Fruit fly (Drosophila melanogaster) whole organism, embryonic: Measurements from ENCODE around the gene UQCR-6.4L.

Experiments
- ATbp ChIP-seq: fragments of 200-800 bp; sonication (Bioruptor generic); optimal IDR thresholded peaks from 2 replicates; lab custom pipeline; 2017; ENCODE audit warnings: missing biosample characterization, mild to moderate bottlenecking, missing genetic modification characterization, missing genetic modification reagents
- Adf1 ChIP-seq: fragments of 200-800 bp; sonication (Bioruptor generic); IDR thresholded peaks from 2 replicates; pipeline ENCODE4 v1.3.6; 2022; ENCODE audit warnings: missing biosample characterization, missing genetic modification characterization
- Antp ChIP-seq: fragments of 200-800 bp; sonication (Bioruptor generic); optimal IDR thresholded peaks from 3 replicates; lab custom pipeline; 2016; ENCODE audit warnings: missing biosample characterization, missing genetic modification characterization
- CG11723 ChIP-seq: fragments of 200-800 bp; sonication (Bioruptor generic); optimal IDR thresholded peaks from 2 replicates; lab custom pipeline; 2017; ENCODE audit warnings: missing biosample characterization, mild to moderate bottlenecking, missing genetic modification characterization
- CG12391 ChIP-seq: fragments of 200-800 bp; sonication (Bioruptor generic); optimal IDR thresholded peaks from 3 replicates; lab custom pipeline; 2018; ENCODE audit warnings: missing biosample characterization, mild to moderate bottlenecking, missing genetic modification characterization, moderate library complexity
- CG12942 ChIP-seq: fragments of 200-800 bp; sonication (Bioruptor generic); optimal IDR thresholded peaks from 3 replicates; lab custom pipeline; 2016; ENCODE audit warnings: missing biosample characterization, missing genetic modification characterization
- CG14014 ChIP-seq: fragments of 200-800 bp; sonication (Bioruptor generic); IDR thresholded peaks from 2 replicates; pipeline ENCODE4 v1.3.6; 2022; ENCODE audit warnings: missing biosample characterization, missing genetic modification characterization
- CG14050 ChIP-seq: fragments of 200-800 bp; sonication (Bioruptor generic); IDR thresholded peaks from 3 replicates; pipeline ENCODE4 v1.3.6; 2022; ENCODE audit warnings: missing biosample characterization, missing genetic modification characterization
- CG1602 ChIP-seq: fragments of 200-800 bp; sonication (Bioruptor generic); optimal IDR thresholded peaks from 3 replicates; lab custom pipeline; 2016; ENCODE audit warnings: missing biosample characterization, missing genetic modification characterization
- CG1603 ChIP-seq: fragments of 200-800 bp; sonication (Bioruptor generic); optimal IDR thresholded peaks from 2 replicates; lab custom pipeline; 2019; ENCODE audit warnings: missing biosample characterization, mild to moderate bottlenecking, missing genetic modification characterization, moderate library complexity
- CG17328 ChIP-seq: fragments of 200-800 bp; sonication (Bioruptor generic); IDR thresholded peaks from 2 replicates; pipeline ENCODE4 v1.3.6; 2022; ENCODE audit warnings: missing biosample characterization, missing genetic modification characterization
- CG17385 ChIP-seq: fragments of 200-800 bp; sonication (Bioruptor generic); optimal IDR thresholded peaks from 3 replicates; lab custom pipeline; 2018; ENCODE audit warnings: missing biosample characterization, mild to moderate bottlenecking, missing genetic modification characterization
- CG17829 ChIP-seq: fragments of 200-800 bp; optimal IDR thresholded peaks from 2 replicates; lab custom pipeline; 2019; ENCODE audit warnings: missing biosample characterization, mild to moderate bottlenecking, missing genetic modification characterization, moderate library complexity
- CG18262 ChIP-seq: fragments of 200-800 bp; optimal IDR thresholded peaks from 3 replicates; lab custom pipeline; 2019; ENCODE audit warnings: missing biosample characterization, mild to moderate bottlenecking, missing genetic modification characterization, moderate library complexity
- CG18764 ChIP-seq: fragments of 200-800 bp; sonication (Bioruptor generic); optimal IDR thresholded peaks from 3 replicates; lab custom pipeline; 2016; ENCODE audit warnings: missing biosample characterization, missing genetic modification characterization
- CG2116 ChIP-seq: fragments of 200-800 bp; sonication (Bioruptor generic); optimal IDR thresholded peaks from 3 replicates; lab custom pipeline; 2018; ENCODE audit warnings: missing biosample characterization, mild to moderate bottlenecking, missing genetic modification characterization
- CG33557 ChIP-seq: fragments of 200-800 bp; sonication (Bioruptor generic); optimal IDR thresholded peaks from 2 replicates; lab custom pipeline; 2019; ENCODE audit warnings: missing biosample characterization, mild to moderate bottlenecking, missing genetic modification characterization, moderate library complexity
- CG4282 ChIP-seq: fragments of 200-800 bp; sonication (Bioruptor generic); optimal IDR thresholded peaks from 2 replicates; lab custom pipeline; 2016; ENCODE audit warnings: missing biosample characterization, missing genetic modification characterization
- CG6765 ChIP-seq: fragments of 200-800 bp; sonication (Bioruptor generic); optimal IDR thresholded peaks from 3 replicates; lab custom pipeline; 2017; ENCODE audit warnings: missing biosample characterization, mild to moderate bottlenecking, missing genetic modification characterization
- Camta ChIP-seq: fragments of 200-800 bp; sonication (Bioruptor generic); optimal IDR thresholded peaks from 2 replicates; lab custom pipeline; 2016; ENCODE audit warnings: missing biosample characterization, missing genetic modification characterization
- CrebB ChIP-seq: fragments of 200-800 bp; sonication (Bioruptor generic); optimal IDR thresholded peaks from 3 replicates; lab custom pipeline; 2018; ENCODE audit warnings: missing biosample characterization, mild to moderate bottlenecking, missing genetic modification characterization
- Deaf1 ChIP-seq: fragments of 200-800 bp; optimal IDR thresholded peaks from 3 replicates; lab custom pipeline; 2019; ENCODE audit warnings: missing biosample characterization, mild to moderate bottlenecking, missing genetic modification characterization, moderate library complexity
- Elba2 ChIP-seq: fragments of 200-800 bp; sonication (Bioruptor generic); optimal IDR thresholded peaks from 3 replicates; lab custom pipeline; 2016; ENCODE audit warnings: missing biosample characterization, missing genetic modification characterization
- Hand ChIP-seq: fragments of 200-800 bp; sonication (Bioruptor generic); optimal IDR thresholded peaks from 2 replicates; lab custom pipeline; 2017; ENCODE audit warnings: mild to moderate bottlenecking, missing biosample characterization, missing genetic modification reagents, missing genetic modification characterization
- Hr39 ChIP-seq: fragments of >200 bp; optimal IDR thresholded peaks from 2 replicates; lab custom pipeline; 2017
- Lhr ChIP-seq: fragments of 200-800 bp; sonication (Bioruptor generic); optimal IDR thresholded peaks from 3 replicates; lab custom pipeline; 2017; ENCODE audit warnings: mild to moderate bottlenecking, missing biosample characterization, missing genetic modification reagents, missing genetic modification characterization
- Max ChIP-seq: fragments of 200-800 bp; sonication (Bioruptor generic); optimal IDR thresholded peaks from 2 replicates; lab custom pipeline; 2016; ENCODE audit warnings: missing biosample characterization, mild to moderate bottlenecking, missing genetic modification characterization
- Oaz ChIP-seq: fragments of 200-800 bp; sonication (Bioruptor generic); IDR thresholded peaks from 2 replicates; pipeline ENCODE4 v1.3.6; 2022; ENCODE audit warnings: missing biosample characterization, missing genetic modification characterization
- Sry-δ ChIP-seq: fragments of 200-800 bp; sonication (Bioruptor generic); optimal IDR thresholded peaks from 2 replicates; lab custom pipeline; 2016; ENCODE audit warnings: missing biosample characterization, missing genetic modification characterization
- Stat92E ChIP-seq, 3 experiments: fragments of >200 bp in 2 of 3; fragments of 200-800 bp in 1 of 3; sonication (Bioruptor generic) in 1 of 3; optimal IDR thresholded peaks; 2 replicates each; lab custom pipeline; 2017 to 2019; ENCODE audit warnings: missing biosample characterization in 3 of 3, missing genetic modification characterization in 3 of 3, mild to moderate bottlenecking in 1 of 3, moderate library complexity in 1 of 3
- amos ChIP-seq: fragments of 200-800 bp; sonication (Bioruptor generic); IDR thresholded peaks from 2 replicates; pipeline ENCODE4 v1.3.6; 2022; ENCODE audit warnings: missing biosample characterization, missing genetic modification characterization; ENCODE audit not compliant: partially characterized antibody
- az2 ChIP-seq: fragments of 200-800 bp; sonication (Bioruptor generic); optimal IDR thresholded peaks from 3 replicates; lab custom pipeline; 2016; ENCODE audit warnings: missing biosample characterization, missing genetic modification characterization
- bigmax ChIP-seq: fragments of 200-800 bp; sonication (Bioruptor generic); optimal IDR thresholded peaks from 2 replicates; lab custom pipeline; 2018; ENCODE audit warnings: missing biosample characterization, mild to moderate bottlenecking, missing genetic modification characterization
- bowl ChIP-seq: fragments of 200-800 bp; sonication (Bioruptor generic); IDR thresholded peaks from 2 replicates; pipeline ENCODE4 v1.3.6; 2022; ENCODE audit warnings: missing biosample characterization, missing genetic modification characterization
- chm ChIP-seq: fragments of 200-800 bp; sonication (Bioruptor generic); IDR thresholded peaks from 2 replicates; pipeline ENCODE4 v1.3.6; 2022; ENCODE audit warnings: missing biosample characterization, missing genetic modification characterization
- crp ChIP-seq, 2 experiments: fragments of 200-800 bp; sonication (Bioruptor generic); optimal IDR thresholded peaks; 2 replicates in 1 of 2; 3 replicates in 1 of 2; lab custom pipeline; 2017; ENCODE audit warnings: missing biosample characterization in 2 of 2, missing genetic modification characterization in 2 of 2, mild to moderate bottlenecking in 1 of 2, moderate library complexity in 1 of 2
- da ChIP-seq: fragments of 200-800 bp; sonication (Bioruptor generic); optimal IDR thresholded peaks from 2 replicates; lab custom pipeline; 2016; ENCODE audit warnings: missing biosample characterization, missing genetic modification characterization
- danr ChIP-seq: fragments of 200-800 bp; sonication (Bioruptor generic); IDR thresholded peaks from 2 replicates; pipeline ENCODE4 v1.3.6; 2022; ENCODE audit warnings: missing biosample characterization, missing genetic modification characterization
- gem ChIP-seq: fragments of 200-800 bp; sonication (Bioruptor generic); optimal IDR thresholded peaks from 2 replicates; lab custom pipeline; 2019; ENCODE audit warnings: missing biosample characterization, mild to moderate bottlenecking, missing genetic modification characterization, moderate library complexity
- gfzf ChIP-seq: fragments of 200-800 bp; sonication (Bioruptor generic); optimal IDR thresholded peaks from 2 replicates; lab custom pipeline; 2016; ENCODE audit warnings: missing biosample characterization, mild to moderate bottlenecking, missing genetic modification characterization, moderate library complexity
- mam ChIP-seq: fragments of 200-800 bp; sonication (Bioruptor generic); optimal IDR thresholded peaks from 3 replicates; lab custom pipeline; 2016; ENCODE audit warnings: missing biosample characterization, missing genetic modification characterization
- pb ChIP-seq: fragments of 200-800 bp; sonication (Bioruptor generic); optimal IDR thresholded peaks from 3 replicates; lab custom pipeline; 2016; ENCODE audit warnings: missing biosample characterization, missing genetic modification characterization
- pfk ChIP-seq: fragments of 200-800 bp; sonication (Bioruptor generic); optimal IDR thresholded peaks from 2 replicates; lab custom pipeline; 2018; ENCODE audit warnings: missing biosample characterization, mild to moderate bottlenecking, missing genetic modification characterization, moderate library complexity
- pzg ChIP-seq: fragments of 200-800 bp; sonication (Bioruptor generic); optimal IDR thresholded peaks from 3 replicates; lab custom pipeline; 2018; ENCODE audit warnings: missing biosample characterization, mild to moderate bottlenecking, missing genetic modification characterization, moderate library complexity
- slou ChIP-seq: fragments of 200-800 bp; sonication (Bioruptor generic); optimal IDR thresholded peaks from 3 replicates; lab custom pipeline; 2016; ENCODE audit warnings: missing biosample characterization, missing genetic modification characterization
- tio ChIP-seq: fragments of 200-800 bp; sonication (Bioruptor generic); optimal IDR thresholded peaks from 2 replicates; lab custom pipeline; 2017; ENCODE audit warnings: missing biosample characterization, missing genetic modification characterization, inconsistent platforms
- tll ChIP-seq, 2 experiments: fragments of 200-800 bp in 1 of 2; fragments of >200 bp in 1 of 2; sonication (Bioruptor generic) in 1 of 2; optimal IDR thresholded peaks; 2 replicates each; lab custom pipeline; 2017 to 2019; ENCODE audit warnings: missing biosample characterization in 2 of 2, missing genetic modification characterization in 2 of 2, mild to moderate bottlenecking in 1 of 2, moderate library complexity in 1 of 2
- vnd ChIP-seq: fragments of 200-800 bp; sonication (Bioruptor generic); IDR thresholded peaks from 3 replicates; pipeline ENCODE4 v1.3.6; 2022; ENCODE audit warnings: missing biosample characterization, missing genetic modification characterization; ENCODE audit not compliant: partially characterized antibody
- zfh1 ChIP-seq: fragments of 200-800 bp; sonication (Bioruptor generic); IDR thresholded peaks from 3 replicates; pipeline ENCODE4 v1.3.6; 2022; ENCODE audit warnings: missing biosample characterization, missing genetic modification characterization

Gene UQCR-6.4L

DNA sequence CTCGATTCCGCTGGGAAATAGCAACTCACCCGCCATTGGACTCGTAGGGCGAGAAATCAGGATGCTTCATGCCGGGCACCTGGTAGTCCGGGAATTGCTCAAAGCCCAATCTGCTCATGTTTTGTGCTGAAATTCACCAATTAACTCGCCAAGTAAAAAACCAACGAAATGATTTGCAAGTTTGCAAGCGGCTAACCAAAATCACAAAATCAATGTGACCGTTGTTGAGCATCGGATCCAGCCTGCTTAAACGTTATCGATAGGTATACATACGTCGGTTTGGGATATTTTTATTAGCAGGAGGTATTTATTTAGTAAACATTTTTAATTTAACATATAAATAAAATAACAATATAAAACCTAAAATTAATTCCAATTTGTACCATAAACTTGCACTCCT lies 43.7 kb downstream of the UQCR-6.4L start, which contains the start of gene Prosbeta6 (continued):
- TF ChIP-seq mam (GFP tag; lab: Kevin White, UChicago) = no peak
- no peak for TF ChIP-seq bowl (GFP tag; lab: Robert Waterston, UW)
- TF ChIP-seq CG1603 (tag; lab: Kevin White, UChicago) = peak; percentile 25
- no peak for TF ChIP-seq CG18262 (tag; lab: Kevin White, UChicago)
- TF ChIP-seq CG12942 (GFP tag; lab: Kevin White, UChicago) = no peak
- peak; percentile 69 for TF ChIP-seq gfzf (GFP tag; lab: Kevin White, UChicago)
- TF ChIP-seq az2 (GFP tag; lab: Kevin White, UChicago) = no peak
- TF ChIP-seq CG2116 = peak; percentile 16
- TF ChIP-seq CG6765 (GFP tag; lab: Kevin White, UChicago) = no peak
- TF ChIP-seq CG4282 (GFP tag; lab: Kevin White, UChicago) = no peak
- TF ChIP-seq pzg (GFP tag; lab: Kevin White, UChicago) = peak; percentile 66
- TF ChIP-seq Sry-δ = peak; percentile 50
- TF ChIP-seq, all 482 proteins: peak for 43

DNA sequence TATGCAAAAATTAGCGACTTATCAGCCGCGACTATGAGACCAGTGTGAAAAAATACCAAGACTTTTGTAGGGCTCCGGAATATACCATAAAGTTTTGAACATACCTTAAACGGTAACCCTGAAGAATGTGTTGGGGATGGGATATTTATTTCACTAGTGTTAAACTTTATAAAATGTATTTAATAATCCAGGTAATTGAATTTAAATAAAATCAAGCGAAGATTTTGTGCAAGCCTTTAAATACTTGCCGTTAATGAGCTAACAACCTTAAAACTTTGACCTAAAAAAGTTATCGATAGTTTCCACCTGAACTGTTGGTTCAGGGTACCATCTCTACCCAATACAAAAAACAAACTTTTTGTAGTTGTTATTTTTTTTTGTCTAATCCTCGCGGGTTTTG lies 45.6 kb downstream of the UQCR-6.4L start, which contains the start of gene CG4101:
Gene CG4101 (plus strand): TSS at position 335 of the 400 bp plus-strand sequence.
- TF ChIP-seq Hr39 (lab: Kevin White, UChicago) = no peak
- peak; percentile 77 for TF ChIP-seq pzg (GFP tag; lab: Kevin White, UChicago)
- peak; percentile 72 for TF ChIP-seq Max
- peak; percentile 27 for TF ChIP-seq pb (GFP tag; lab: Kevin White, UChicago)
- TF ChIP-seq Hand = no peak
- TF ChIP-seq da (GFP tag; lab: Kevin White, UChicago) = peak; percentile 24
- TF ChIP-seq Stat92E (GFP tag; optimal IDR thresholded peaks at IDR 0.05; lab: Kevin White, UChicago) = no peak
- peak; percentile 57 for TF ChIP-seq CG33557
- peak; percentile 52 for TF ChIP-seq CG11723 (GFP tag; lab: Kevin White, UChicago)
- peak; percentile 75 for TF ChIP-seq vnd (GFP tag; lab: Robert Waterston, UW)
- peak; percentile 77 for TF ChIP-seq slou
- no peak for TF ChIP-seq tio (GFP tag; lab: Kevin White, UChicago)
- peak; percentile 68 for TF ChIP-seq Antp (GFP tag; lab: Kevin White, UChicago)
- peak; percentile 51 for TF ChIP-seq CrebB
- peak; percentile 62 for TF ChIP-seq CG17385 (GFP tag; lab: Kevin White, UChicago)
- peak; percentile 61 for TF ChIP-seq Lhr (GFP tag; lab: Kevin White, UChicago)
- peak in 1 of 2 experiments; percentile 51 for TF ChIP-seq crp (GFP tag; optimal IDR thresholded peaks at IDR 0.05; lab: Kevin White, UChicago)
- peak; percentile 69 for TF ChIP-seq CG17328 (GFP tag; lab: Robert Waterston, UW)
- TF ChIP-seq chm (GFP tag; lab: Robert Waterston, UW) = no peak
- peak; percentile 69 for TF ChIP-seq Camta (GFP tag; lab: Kevin White, UChicago)
- TF ChIP-seq gem (tag; lab: Kevin White, UChicago) = peak; percentile 90
- TF ChIP-seq CG14014 = peak; percentile 84
- TF ChIP-seq CG1602 (GFP tag; lab: Kevin White, UChicago) = peak; percentile 80
- TF ChIP-seq CG18764 (GFP tag; lab: Kevin White, UChicago) = peak; percentile 52
- peak; percentile 48 for TF ChIP-seq ATbp (GFP tag; lab: Kevin White, UChicago)
- no peak for TF ChIP-seq pfk (GFP tag; lab: Kevin White, UChicago)
- TF ChIP-seq Adf1 = peak; percentile 51
- TF ChIP-seq Oaz = no peak
- no peak for TF ChIP-seq bigmax (GFP tag; lab: Kevin White, UChicago)
- TF ChIP-seq zfh1 (GFP tag; lab: Robert Waterston, UW) = peak; percentile 76
- TF ChIP-seq Deaf1 (tag; lab: Kevin White, UChicago) = peak; percentile 31
- peak in 1 of 2 experiments; percentile 45 for TF ChIP-seq tll (GFP tag; optimal IDR thresholded peaks at IDR 0.05; lab: Kevin White, UChicago)
- TF ChIP-seq CG12391 (tag; lab: Kevin White, UChicago) = peak; percentile 91
- TF ChIP-seq CG17829 (tag; lab: Kevin White, UChicago) = peak; percentile 76
- peak; percentile 57 for TF ChIP-seq danr
- TF ChIP-seq CG14050 (GFP tag; lab: Robert Waterston, UW) = peak; percentile 71
- peak; percentile 76 for TF ChIP-seq amos (GFP tag; lab: Robert Waterston, UW)
- peak; percentile 34 for TF ChIP-seq Elba2 (GFP tag; lab: Kevin White, UChicago)
